Fruit fly (Drosophila melanogaster): Measurements from ENCODE around the gene Gal.

Gal gene

dm6 chr2L:6048542-6048941 lies 41.9 kb upstream of the Gal start, which contains the start of the genes CG34179 and slmo (continued):
- TF ChIP-seq Blimp-1 (GFP tag; optimal IDR thresholded peaks at IDR 0.05) (no peak), az2 (GFP tag; optimal IDR thresholded peaks at IDR 0.05) (no peak), tna (GFP tag; IDR thresholded peaks at IDR 0.05; ENCODE audit: partially characterized antibody) (no peak), sna (GFP tag; IDR thresholded peaks at IDR 0.05; ENCODE audit: partially characterized antibody) (peak; percentile 40; the same call in 1 of the 2 replicates), CG34224 (GFP tag; IDR thresholded peaks at IDR 0.05; ENCODE audit: partially characterized antibody) (0 out of 3 replicates have a peak, but pooled peaks have one; percentile 15), CG14710 (tag; optimal IDR thresholded peaks at IDR 0.05) (peak; percentile 99), vvl (GFP tag; IDR thresholded peaks at IDR 0.05) (no peak), amos (GFP tag; IDR thresholded peaks at IDR 0.05; ENCODE audit: partially characterized antibody) (0 out of 2 replicates have a peak, but pooled peaks have one; percentile 12), E2f2 (GFP tag; IDR thresholded peaks at IDR 0.05) (peak; percentile 52), HHEX (GFP tag; optimal IDR thresholded peaks at IDR 0.05) (no peak), sd (tag; optimal IDR thresholded peaks at IDR 0.05) (peak; percentile 74), zen2 (GFP tag; IDR thresholded peaks at IDR 0.05; ENCODE audit: partially characterized antibody) (no peak), CG2116 (GFP tag; optimal IDR thresholded peaks at IDR 0.05) (peak; percentile 33), Sin3A (optimal IDR thresholded peaks at IDR 0.05) (peak; percentile 13), MESR4 (GFP tag; optimal IDR thresholded peaks at IDR 0.05) (peak; percentile 41), Dp (GFP tag; optimal IDR thresholded peaks at IDR 0.05) (peak; percentile 37), Scr (GFP tag; IDR thresholded peaks at IDR 0.05; ENCODE audit: partially characterized antibody) (peak; percentile 30; the same call in 1 of the 2 replicates), stwl (tag; optimal IDR thresholded peaks at IDR 0.05) (peak; percentile 2), CG1603 (tag; optimal IDR thresholded peaks at IDR 0.05) (peak; percentile 12), trem (tag; optimal IDR thresholded peaks at IDR 0.05) (peak; percentile 35)

- TF ChIP-seq chn (GFP tag; optimal IDR thresholded peaks at IDR 0.05) (peak; percentile 62), mam (GFP tag; optimal IDR thresholded peaks at IDR 0.05) (peak; percentile 52), Atf3 (GFP tag; optimal IDR thresholded peaks at IDR 0.05) (no peak), CG3281 (GFP tag; optimal IDR thresholded peaks at IDR 0.05) (peak; percentile 7), CG10979 (tag; optimal IDR thresholded peaks at IDR 0.05) (peak; percentile 0), sd (tag; optimal IDR thresholded peaks at IDR 0.05) (peak; percentile 16), CG15514 (GFP tag; optimal IDR thresholded peaks at IDR 0.05) (peak; percentile 64), Meics (GFP tag; optimal IDR thresholded peaks at IDR 0.05) (peak; percentile 3), bigmax (GFP tag; optimal IDR thresholded peaks at IDR 0.05) (peak; percentile 28), HLHmδ (GFP tag; optimal IDR thresholded peaks at IDR 0.05) (peak; percentile 3), CG13624 (GFP tag; optimal IDR thresholded peaks at IDR 0.05) (peak; percentile 28), ase (GFP tag; IDR thresholded peaks at IDR 0.05) (peak; percentile 34; the same call in 1 of the 3 replicates), peb (GFP tag; IDR thresholded peaks at IDR 0.05) (no peak), dm (GFP tag; optimal IDR thresholded peaks at IDR 0.05) (peak; percentile 40), CG3065 (GFP tag; optimal IDR thresholded peaks at IDR 0.05) (no peak), gce (GFP tag; IDR thresholded peaks at IDR 0.05) (no peak), CG4282 (GFP tag; optimal IDR thresholded peaks at IDR 0.05) (no peak), CG11247 (GFP tag; IDR thresholded peaks at IDR 0.05) (peak; percentile 44; the same call in 1 of the 2 replicates), CG8924 (tag; optimal IDR thresholded peaks at IDR 0.05) (peak; percentile 17), CG2129 (GFP tag; IDR thresholded peaks at IDR 0.05; ENCODE audit: partially characterized antibody) (peak; percentile 41), stc (GFP tag; IDR thresholded peaks at IDR 0.05) (0 out of 2 replicates have a peak, but pooled peaks have one; percentile 9), sens (GFP tag) (peak; percentile 25), CG4424 (GFP tag; optimal IDR thresholded peaks at IDR 0.05) (peak; percentile 10), CG14667 (GFP tag; IDR thresholded peaks at IDR 0.05) (peak; percentile 18; the same call in 1 of the 2 replicates), Deaf1 (tag; optimal IDR thresholded peaks at IDR 0.05) (peak; percentile 68), odd (GFP tag; optimal IDR thresholded peaks at IDR 0.05) (peak; percentile 6), kah (GFP tag; optimal IDR thresholded peaks at IDR 0.05) (no peak), Sin3A (optimal IDR thresholded peaks at IDR 0.05) (peak; percentile 34), H15 (GFP tag; IDR thresholded peaks at IDR 0.05) (peak; percentile 51; the same call in 1 of the 3 replicates), CG17385 (GFP tag; optimal IDR thresholded peaks at IDR 0.05) (peak; percentile 22)
These were observed 41.0 kb upstream of the Gal start, which contains the start of gene IPIP for dm6 chr2L:6047528-6048160. Gene IPIP, plus strand, starts transcription at chr2L:6048002.

All from whole organism, embryonic.